Worm (Caenorhabditis elegans): ENCODE data around the gene msp-77.
A peak's percentile ranks its signal among the peaks of the same experiment; 100 is the strongest.

msp-77 gene

DNA sequence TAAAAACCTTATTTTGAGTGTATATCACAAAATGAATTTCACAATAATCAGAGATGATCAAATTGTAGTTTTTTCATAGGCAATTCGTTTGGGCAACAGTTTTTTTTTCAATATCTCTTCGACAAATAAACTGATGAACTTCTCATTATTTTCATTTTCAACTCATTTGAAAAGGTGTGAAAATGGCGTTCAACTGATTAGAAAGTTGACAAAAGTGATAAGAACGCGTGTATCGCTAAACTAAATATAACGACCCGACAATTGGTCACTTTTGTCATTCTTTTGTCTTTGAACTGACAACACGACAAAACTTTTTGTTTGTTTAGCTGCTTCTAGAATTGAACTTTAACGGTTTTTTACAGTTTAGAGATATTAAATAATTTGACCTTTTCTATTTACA lies 39.5 kb upstream of the msp-77 start:
- TF ChIP-seq zip-4 (GFP tag; optimal IDR thresholded peaks at IDR 0.05) (no peak), elt-2 (tag; optimal IDR thresholded peaks at IDR 0.05) (peak; percentile 5)

DNA sequence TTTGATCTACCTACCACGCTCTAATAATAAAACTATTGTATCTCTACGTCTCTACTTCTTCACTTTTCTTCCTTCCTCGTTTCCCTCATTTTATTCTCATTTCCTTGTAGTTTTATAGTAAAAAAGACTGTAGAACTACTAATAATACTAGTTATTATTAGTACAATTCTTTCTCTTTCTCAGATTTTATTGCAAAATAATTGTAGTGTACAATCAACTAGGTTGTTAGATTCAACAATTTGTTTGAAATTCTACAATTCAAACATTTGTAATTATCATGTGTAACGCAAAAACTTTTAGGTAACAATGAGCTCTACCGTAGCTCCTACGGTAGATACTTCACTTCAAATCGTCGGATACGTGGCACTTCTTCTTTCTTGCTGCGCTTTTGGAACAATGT lies 38.7 kb upstream of the msp-77 start, which contains the start of gene K07F5.12:
TSS of gene K07F5.12 (plus strand) at position 301 of the 400 bp plus-strand sequence.
- TF ChIP-seq mef-2 (tag; optimal IDR thresholded peaks at IDR 0.05), result no peak
- TF ChIP-seq unc-30 (tag; optimal IDR thresholded peaks at IDR 0.05), result no peak
- no peak for TF ChIP-seq lin-39 (tag; optimal IDR thresholded peaks at IDR 0.05)
- no peak for TF ChIP-seq lin-15B (tag; optimal IDR thresholded peaks at IDR 0.05)
- no peak for TF ChIP-seq swsn-7 (tag; optimal IDR thresholded peaks at IDR 0.05)
- no peak for TF ChIP-seq lin-35 (GFP tag; optimal IDR thresholded peaks at IDR 0.05)
- TF ChIP-seq ceh-8 (GFP tag; optimal IDR thresholded peaks at IDR 0.05), result no peak
- no peak for TF ChIP-seq hlh-17 (GFP tag; optimal IDR thresholded peaks at IDR 0.05; ENCODE audit: borderline replicate concordance)
- no peak for TF ChIP-seq fkh-10 (GFP tag; optimal IDR thresholded peaks at IDR 0.05)
- TF ChIP-seq unc-130 (tag; optimal IDR thresholded peaks at IDR 0.05), result no peak
- no peak for TF ChIP-seq nhr-77 (tag; optimal IDR thresholded peaks at IDR 0.05)
- no peak for TF ChIP-seq egl-13 (tag; optimal IDR thresholded peaks at IDR 0.05)
- TF ChIP-seq ceh-82 (tag; optimal IDR thresholded peaks at IDR 0.05), result no peak
- no peak for TF ChIP-seq unc-86 (tag; optimal IDR thresholded peaks at IDR 0.05)
- no peak for TF ChIP-seq hlh-4 (tag; optimal IDR thresholded peaks at IDR 0.05)
- no peak for TF ChIP-seq nhr-19 (GFP tag; conservative IDR thresholded peaks at IDR 0.05)
- no peak for TF ChIP-seq unc-62 (GFP tag; optimal IDR thresholded peaks at IDR 0.05)
- TF ChIP-seq skn-1 (tag; optimal IDR thresholded peaks at IDR 0.05), result no peak
- TF ChIP-seq elt-2 (tag; optimal IDR thresholded peaks at IDR 0.05), result no peak

DNA sequence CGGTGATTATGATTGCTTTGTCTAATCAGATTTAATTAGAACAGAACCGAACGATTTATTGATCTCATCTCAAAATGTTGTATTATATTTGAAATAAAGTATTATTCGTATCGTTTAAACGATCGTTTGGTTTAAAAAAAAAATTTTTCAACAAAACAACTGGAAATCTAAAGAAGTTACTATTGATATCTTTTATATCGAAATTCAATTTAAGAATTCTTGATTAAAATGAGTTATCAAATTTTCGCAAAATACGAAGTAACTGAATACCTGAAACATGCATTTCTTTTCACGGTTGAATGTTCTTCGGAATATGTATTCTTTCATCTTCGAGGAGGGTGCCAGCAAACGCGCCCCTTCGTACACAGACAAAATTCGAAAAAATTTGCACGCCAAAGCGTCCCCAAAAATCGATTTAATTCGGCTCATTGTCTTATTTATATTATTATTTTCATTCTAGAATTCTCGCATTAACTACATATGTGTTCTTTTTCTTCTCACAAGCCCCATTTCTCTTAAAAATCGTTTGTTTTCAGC lies 36.4 kb upstream of the msp-77 start, which contains the start of gene npp-1:
TSS of gene npp-1 (plus strand) at position 537 of the 537 bp plus-strand sequence.
- TF ChIP-seq nhr-84 (tag; optimal IDR thresholded peaks at IDR 0.05) (no peak), nhr-76 (tag; optimal IDR thresholded peaks at IDR 0.05) (no peak), tbx-2 (tag; optimal IDR thresholded peaks at IDR 0.05) (no peak), aha-1 (tag; optimal IDR thresholded peaks at IDR 0.05) (no peak), elt-2 (tag; optimal IDR thresholded peaks at IDR 0.05) (no peak), nhr-28 (tag; optimal IDR thresholded peaks at IDR 0.05) (no peak), jun-1 (tag; optimal IDR thresholded peaks at IDR 0.05) (no peak), F16B12.6 (tag; optimal IDR thresholded peaks at IDR 0.05) (peak; percentile 9), lir-3 (tag; optimal IDR thresholded peaks at IDR 0.05; ENCODE audit: poor library complexity) (peak; percentile 46), nhr-20 (tag; optimal IDR thresholded peaks at IDR 0.05) (peak; percentile 37), efl-1 (optimal IDR thresholded peaks at IDR 0.05) (peak; percentile 62 to 72), efl-1 (GFP tag; optimal IDR thresholded peaks at IDR 0.05 in 1 of 2) (peak; percentile 56 to 90), fos-1 (tag; optimal IDR thresholded peaks at IDR 0.05) (no peak), tlp-1 (tag; optimal IDR thresholded peaks at IDR 0.05) (no peak), elt-3 (tag; optimal IDR thresholded peaks at IDR 0.05) (peak in 1 of 6 experiments; percentile 24), C34B4.2 (tag; optimal IDR thresholded peaks at IDR 0.05) (no peak), pqm-1 (tag; optimal IDR thresholded peaks at IDR 0.05) (no peak), nhr-12 (tag; optimal IDR thresholded peaks at IDR 0.05) (no peak), mdl-1 (tag; optimal IDR thresholded peaks at IDR 0.05) (no peak), dpl-1 (GFP tag; optimal IDR thresholded peaks at IDR 0.05) (peak; percentile 49 to 69 (median 49)), lsy-2 (tag; optimal IDR thresholded peaks at IDR 0.05) (peak in 1 of 2 experiments; percentile 70), sup-37 (GFP tag; optimal IDR thresholded peaks at IDR 0.05) (no peak), ama-1 (optimal IDR thresholded peaks at IDR 0.05) (no peak), isw-1 (GFP tag; IDR thresholded peaks at IDR 0.05) (peak; percentile 10; the same call in 1 of the 2 replicates), nhr-19 (GFP tag; conservative IDR thresholded peaks at IDR 0.05) (no peak), lin-35 (GFP tag; optimal IDR thresholded peaks at IDR 0.05) (peak; percentile 34 to 81), snu-23 (GFP tag; optimal IDR thresholded peaks at IDR 0.05) (no peak), grh-1 (GFP tag; IDR thresholded peaks at IDR 0.05) (no peak), ceh-82 (tag; optimal IDR thresholded peaks at IDR 0.05) (peak in 1 of 3 experiments; percentile 20), nhr-77 (tag; optimal IDR thresholded peaks at IDR 0.05) (no peak), nhr-90 (tag; optimal IDR thresholded peaks at IDR 0.05; ENCODE audit: poor library complexity) (peak; percentile 17), C16A3.4 (tag; optimal IDR thresholded peaks at IDR 0.05) (peak; percentile 79), egl-27 (tag; optimal IDR thresholded peaks at IDR 0.05) (no peak), rnt-1 (tag; optimal IDR thresholded peaks at IDR 0.05) (peak; percentile 43), blmp-1 (tag; optimal IDR thresholded peaks at IDR 0.05) (peak; percentile 36)

Measured in whole organism, L1 larva.